Worm (Caenorhabditis elegans) whole organism, midembryonic: ENCODE data around the gene gar-2.

Experiments used
- flt-1 ChIP-seq: fragments of 200-800 bp; sonication (Bioruptor generic); IDR thresholded peaks from 2 replicates; pipeline ENCODE4 v1.3.6; 2022; ENCODE audit warnings: missing genetic modification characterization, missing compliant biosample characterization
- ztf-29 ChIP-seq: fragments of 200-800 bp; sonication (Bioruptor generic); IDR thresholded peaks from 2 replicates; pipeline ENCODE4 v1.3.6; 2022; ENCODE audit warnings: missing genetic modification reagents, missing genetic modification characterization, missing compliant biosample characterization

ce11 chrIII:6289366-6289765 is 19.8 kb upstream of the gar-2 start:
- TF ChIP-seq ztf-29 (GFP tag; lab: Robert Waterston, UW) (no peak), flt-1 (GFP tag; lab: Robert Waterston, UW) (no peak)
